Fruit fly (Drosophila melanogaster) whole organism, embryonic: ENCODE results near the gene Rexo5.

Source experiments
- Ada2b ChIP-seq: fragments of 200-800 bp; sonication (Bioruptor generic); IDR thresholded peaks from 2 replicates; pipeline ENCODE4 v1.3.6; 2022; ENCODE audit warnings: missing biosample characterization, missing genetic modification characterization
- Aef1 ChIP-seq: fragments of 200-800 bp; sonication (Bioruptor generic); IDR thresholded peaks from 3 replicates; pipeline ENCODE4 v1.3.6; 2022; ENCODE audit warnings: missing biosample characterization, missing genetic modification characterization
- Atf3 ChIP-seq: fragments of 200-800 bp; sonication (Bioruptor generic); optimal IDR thresholded peaks from 3 replicates; lab custom pipeline; 2016; ENCODE audit warnings: missing biosample characterization, missing genetic modification characterization
- BtbVII ChIP-seq: fragments of 200-800 bp; sonication (Bioruptor generic); optimal IDR thresholded peaks from 3 replicates; lab custom pipeline; 2017; ENCODE audit warnings: missing biosample characterization, mild to moderate bottlenecking, missing genetic modification characterization
- C15 ChIP-seq: fragments of 200-800 bp; sonication (Bioruptor generic); IDR thresholded peaks from 3 replicates; pipeline ENCODE4 v1.3.6; 2022; ENCODE audit warnings: missing biosample characterization, missing genetic modification characterization
- CG10209 ChIP-seq: fragments of 200-800 bp; sonication (Bioruptor generic); optimal IDR thresholded peaks from 3 replicates; lab custom pipeline; 2017; ENCODE audit warnings: missing biosample characterization, mild to moderate bottlenecking, missing genetic modification characterization, missing genetic modification reagents
- CG10654 ChIP-seq: fragments of 200-800 bp; sonication (Bioruptor generic); optimal IDR thresholded peaks from 2 replicates; lab custom pipeline; 2016; ENCODE audit warnings: missing biosample characterization, missing genetic modification characterization
- CG11247 ChIP-seq: fragments of 200-800 bp; sonication (Bioruptor generic); IDR thresholded peaks from 2 replicates; pipeline ENCODE4 v1.3.6; 2022; ENCODE audit warnings: missing biosample characterization, missing genetic modification characterization
- CG11723 ChIP-seq: fragments of 200-800 bp; sonication (Bioruptor generic); optimal IDR thresholded peaks from 2 replicates; lab custom pipeline; 2017; ENCODE audit warnings: missing biosample characterization, mild to moderate bottlenecking, missing genetic modification characterization
- CG13624 ChIP-seq: fragments of 200-800 bp; sonication (Bioruptor generic); optimal IDR thresholded peaks from 2 replicates; lab custom pipeline; 2016; ENCODE audit warnings: missing biosample characterization, missing genetic modification characterization
- CG15479 ChIP-seq: fragments of 200-800 bp; sonication (Bioruptor generic); optimal IDR thresholded peaks from 3 replicates; lab custom pipeline; 2019; ENCODE audit warnings: missing biosample characterization, mild to moderate bottlenecking, missing genetic modification characterization, moderate library complexity
- CG2129 ChIP-seq: fragments of 200-800 bp; sonication (Bioruptor generic); IDR thresholded peaks from 2 replicates; pipeline ENCODE4 v1.3.6; 2022; ENCODE audit warnings: missing biosample characterization, missing genetic modification characterization; ENCODE audit not compliant: partially characterized antibody
- CG30403 ChIP-seq: fragments of 200-800 bp; sonication (Bioruptor generic); optimal IDR thresholded peaks from 3 replicates; lab custom pipeline; 2016; ENCODE audit warnings: missing biosample characterization, missing genetic modification characterization
- CG4282 ChIP-seq: fragments of 200-800 bp; sonication (Bioruptor generic); optimal IDR thresholded peaks from 2 replicates; lab custom pipeline; 2016; ENCODE audit warnings: missing biosample characterization, missing genetic modification characterization
- CG5245 ChIP-seq: fragments of 200-800 bp; sonication (Bioruptor generic); optimal IDR thresholded peaks from 3 replicates; lab custom pipeline; 2016; ENCODE audit warnings: missing biosample characterization, missing genetic modification characterization
- CG5953 ChIP-seq: fragments of 200-800 bp; sonication (Bioruptor generic); IDR thresholded peaks from 2 replicates; pipeline ENCODE4 v1.3.6; 2022; ENCODE audit warnings: missing biosample characterization, missing genetic modification characterization
- CG6254 ChIP-seq: fragments of 200-800 bp; sonication (Bioruptor generic); optimal IDR thresholded peaks from 3 replicates; lab custom pipeline; 2017; ENCODE audit warnings: mild to moderate bottlenecking, missing biosample characterization, missing genetic modification reagents, missing genetic modification characterization
- CG7786 ChIP-seq: fragments of 200-800 bp; sonication (Bioruptor generic); optimal IDR thresholded peaks from 2 replicates; lab custom pipeline; 2016; ENCODE audit warnings: missing biosample characterization, missing genetic modification characterization
- CG9215 ChIP-seq: fragments of 200-800 bp; sonication (Bioruptor generic); IDR thresholded peaks from 2 replicates; pipeline ENCODE4 v1.3.6; 2022; ENCODE audit warnings: missing biosample characterization, missing genetic modification characterization
- CG9817 ChIP-seq: fragments of 200-800 bp; sonication (Bioruptor generic); optimal IDR thresholded peaks from 2 replicates; lab custom pipeline; 2018; ENCODE audit warnings: missing biosample characterization, mild to moderate bottlenecking, missing genetic modification characterization, moderate library complexity
- CHES-1-like ChIP-seq: fragments of 200-800 bp; sonication (Bioruptor generic); optimal IDR thresholded peaks from 2 replicates; lab custom pipeline; 2016; ENCODE audit warnings: missing biosample characterization, missing genetic modification characterization
- CoRest ChIP-seq: fragments of 200-800 bp; sonication (Bioruptor generic); optimal IDR thresholded peaks from 3 replicates; lab custom pipeline; 2018; ENCODE audit warnings: missing biosample characterization, mild to moderate bottlenecking, missing genetic modification characterization, moderate library complexity
- Dbx ChIP-seq: fragments of 200-800 bp; sonication (Bioruptor generic); IDR thresholded peaks from 3 replicates; pipeline ENCODE4 v1.3.6; 2022; ENCODE audit warnings: missing biosample characterization, missing genetic modification characterization
- Dip2 ChIP-seq: fragments of 200-800 bp; sonication (Bioruptor generic); IDR thresholded peaks from 2 replicates; pipeline ENCODE4 v1.3.6; 2022; ENCODE audit warnings: missing biosample characterization, missing genetic modification characterization
- Elba2 ChIP-seq: fragments of 200-800 bp; sonication (Bioruptor generic); optimal IDR thresholded peaks from 3 replicates; lab custom pipeline; 2016; ENCODE audit warnings: missing biosample characterization, missing genetic modification characterization
- H15 ChIP-seq: fragments of 200-800 bp; sonication (Bioruptor generic); IDR thresholded peaks from 3 replicates; pipeline ENCODE4 v1.3.6; 2022; ENCODE audit warnings: missing biosample characterization, missing genetic modification characterization
- Hmx ChIP-seq: fragments of 200-800 bp; sonication (Bioruptor generic); optimal IDR thresholded peaks from 2 replicates; lab custom pipeline; 2016; ENCODE audit warnings: missing biosample characterization, missing genetic modification characterization
- MTF-1 ChIP-seq: fragments of 200-800 bp; sonication (Bioruptor generic); optimal IDR thresholded peaks from 2 replicates; lab custom pipeline; 2018; ENCODE audit warnings: missing biosample characterization, mild to moderate bottlenecking, missing genetic modification characterization, borderline replicate concordance
- NC2α ChIP-seq: fragments of 200-800 bp; sonication (Bioruptor generic); optimal IDR thresholded peaks from 2 replicates; lab custom pipeline; 2016; ENCODE audit warnings: missing biosample characterization, missing genetic modification characterization
- NK7.1 ChIP-seq: fragments of 200-800 bp; sonication (Bioruptor generic); optimal IDR thresholded peaks from 3 replicates; lab custom pipeline; 2016; ENCODE audit warnings: missing biosample characterization, missing genetic modification characterization
- Xbp1 ChIP-seq: fragments of 200-800 bp; sonication (Bioruptor generic); optimal IDR thresholded peaks from 3 replicates; lab custom pipeline; 2016; ENCODE audit warnings: missing biosample characterization, mild to moderate bottlenecking, missing genetic modification characterization
- abd-A ChIP-seq: fragments of 200-800 bp; sonication (Bioruptor generic); optimal IDR thresholded peaks from 3 replicates; lab custom pipeline; 2019; ENCODE audit warnings: missing biosample characterization, mild to moderate bottlenecking, missing genetic modification characterization, moderate library complexity
- al ChIP-seq: fragments of 200-800 bp; sonication (Bioruptor generic); IDR thresholded peaks from 2 replicates; pipeline ENCODE4 v1.3.6; 2022; ENCODE audit warnings: missing biosample characterization, missing genetic modification characterization
- ase ChIP-seq: fragments of 200-800 bp; sonication (Bioruptor generic); IDR thresholded peaks from 3 replicates; pipeline ENCODE4 v1.3.6; 2022; ENCODE audit warnings: missing biosample characterization, missing genetic modification characterization
- bcd ChIP-seq: fragments of 200-800 bp; sonication (Bioruptor generic); optimal IDR thresholded peaks from 2 replicates; lab custom pipeline; 2017; ENCODE audit warnings: missing biosample characterization, mild to moderate bottlenecking, missing genetic modification characterization
- cas ChIP-seq: fragments of 200-800 bp; sonication (Bioruptor generic); IDR thresholded peaks from 2 replicates; pipeline ENCODE4 v1.3.6; 2022; ENCODE audit warnings: missing biosample characterization, missing genetic modification characterization
- cwo ChIP-seq: fragments of 200-800 bp; sonication (Bioruptor generic); optimal IDR thresholded peaks from 3 replicates; lab custom pipeline; 2017; ENCODE audit warnings: missing biosample characterization, missing genetic modification characterization, mild to moderate bottlenecking, moderate library complexity, missing genetic modification reagents
- dmrt11E ChIP-seq: fragments of 200-800 bp; sonication (Bioruptor generic); optimal IDR thresholded peaks from 3 replicates; lab custom pipeline; 2018; ENCODE audit warnings: missing biosample characterization, mild to moderate bottlenecking, missing genetic modification characterization, moderate library complexity
- dmrt99B ChIP-seq: fragments of 200-800 bp; sonication (Bioruptor generic); optimal IDR thresholded peaks from 2 replicates; lab custom pipeline; 2018; ENCODE audit warnings: missing biosample characterization, mild to moderate bottlenecking, missing genetic modification characterization, moderate library complexity
- dysf ChIP-seq: fragments of 200-800 bp; sonication (Bioruptor generic); IDR thresholded peaks from 3 replicates; pipeline ENCODE4 v1.3.6; 2022; ENCODE audit warnings: missing biosample characterization, missing genetic modification characterization
- lab ChIP-seq: fragments of 200-800 bp; sonication (Bioruptor generic); optimal IDR thresholded peaks from 3 replicates; lab custom pipeline; 2017; ENCODE audit warnings: missing biosample characterization, missing genetic modification characterization, mild to moderate bottlenecking, moderate library complexity, missing genetic modification reagents
- lola ChIP-seq, 3 experiments: fragments of >200 bp in 2 of 3; fragments of 200-800 bp in 1 of 3; sonication (Bioruptor generic) in 1 of 3; optimal IDR thresholded peaks; 2 replicates each; lab custom pipeline; 2017 to 2019; ENCODE audit warnings: missing biosample characterization in 3 of 3, missing genetic modification characterization in 3 of 3, mild to moderate bottlenecking in 1 of 3, moderate library complexity in 1 of 3
- pan ChIP-seq, 4 experiments: fragments of >200 bp in 3 of 4; fragments of 200-800 bp in 1 of 4; sonication (Bioruptor generic) in 1 of 4; optimal IDR thresholded peaks in 3 of 4; IDR thresholded peaks in 1 of 4; 2 replicates each; pipeline versions ENCODE4 v1.3.6 to Lab custom; 2017 to 2022; ENCODE audit warnings: missing biosample characterization in 2 of 4, missing genetic modification characterization in 2 of 4, mixed read lengths in 1 of 4
- pnt ChIP-seq: fragments of 200-800 bp; sonication (Bioruptor generic); optimal IDR thresholded peaks from 3 replicates; lab custom pipeline; 2016; ENCODE audit warnings: missing biosample characterization, missing genetic modification characterization
- pum ChIP-seq: fragments of 200-800 bp; sonication (Bioruptor generic); optimal IDR thresholded peaks from 2 replicates; lab custom pipeline; 2016; ENCODE audit warnings: missing biosample characterization, missing genetic modification characterization
- stwl ChIP-seq: fragments of 200-800 bp; sonication (Bioruptor generic); optimal IDR thresholded peaks from 3 replicates; lab custom pipeline; 2018; ENCODE audit warnings: missing biosample characterization, mild to moderate bottlenecking, missing genetic modification characterization, moderate library complexity
- tap ChIP-seq: fragments of 200-800 bp; optimal IDR thresholded peaks from 3 replicates; lab custom pipeline; 2019; ENCODE audit warnings: missing biosample characterization, mild to moderate bottlenecking, missing genetic modification characterization, moderate library complexity
- tin ChIP-seq: fragments of 200-800 bp; sonication (Bioruptor generic); optimal IDR thresholded peaks from 3 replicates; lab custom pipeline; 2016; ENCODE audit warnings: missing biosample characterization, missing genetic modification characterization
- wdn ChIP-seq: fragments of 200-800 bp; sonication (Bioruptor generic); IDR thresholded peaks from 2 replicates; pipeline ENCODE4 v1.3.6; 2022; ENCODE audit warnings: missing biosample characterization, missing genetic modification characterization
- z ChIP-seq: fragments of 200-800 bp; sonication (Bioruptor generic); IDR thresholded peaks from 3 replicates; pipeline ENCODE4 v1.3.6; 2022; ENCODE audit warnings: missing biosample characterization, missing genetic modification characterization

The Rexo5 gene

dm6 chr3L:6576709-6577108 lies 26.8 kb upstream of the Rexo5 start (continued):
- 0 out of 2 replicates have a peak, but pooled peaks have one; percentile 40 for TF ChIP-seq wdn (GFP tag; lab: Robert Waterston, UW)
- peak; percentile 80 for TF ChIP-seq dysf (GFP tag; lab: Robert Waterston, UW)
- peak; percentile 68 for TF ChIP-seq cwo
- TF ChIP-seq CG9215 (GFP tag; lab: Robert Waterston, UW): peak; percentile 46
- no peak for TF ChIP-seq pan (optimal IDR thresholded peaks at IDR 0.05; lab: Kevin White, UChicago)
- peak in 1 of 2 experiments; percentile 88 for TF ChIP-seq pan (GFP tag; optimal IDR thresholded peaks at IDR 0.05 in 1 of 2, IDR thresholded peaks at IDR 0.05 in 1 of 2)
- no peak for TF ChIP-seq al
- no peak for TF ChIP-seq CG15479 (GFP tag; lab: Kevin White, UChicago)
- TF ChIP-seq CG6254: no peak
- TF ChIP-seq pum: peak; percentile 41
- peak; percentile 39 for TF ChIP-seq pnt (GFP tag; lab: Kevin White, UChicago)
- TF ChIP-seq H15: peak; percentile 74
- peak; percentile 29 for TF ChIP-seq NK7.1 (GFP tag; lab: Kevin White, UChicago)
- peak; percentile 72; the same call in 2 of the 3 replicates for TF ChIP-seq ase (GFP tag; lab: Robert Waterston, UW)
- no peak for TF ChIP-seq Dip2 (GFP tag; lab: Robert Waterston, UW)
- peak; percentile 58 for TF ChIP-seq Xbp1 (GFP tag; lab: Kevin White, UChicago)
- peak; percentile 55 for TF ChIP-seq CoRest (tag; lab: Kevin White, UChicago)
- peak; percentile 42 for TF ChIP-seq CG13624
- no peak for TF ChIP-seq NC2α (GFP tag; lab: Kevin White, UChicago)
- TF ChIP-seq Ada2b (GFP tag; lab: Robert Waterston, UW): peak; percentile 81
- TF ChIP-seq CG10654: peak; percentile 44
- TF ChIP-seq CG5953: peak; percentile 84
- TF ChIP-seq lab (GFP tag; lab: Kevin White, UChicago): peak; percentile 81
- 0 out of 2 replicates have a peak, but pooled peaks have one; percentile 44 for TF ChIP-seq CG11247 (GFP tag; lab: Robert Waterston, UW)
- peak; percentile 51; the same call in 1 of the 3 replicates for TF ChIP-seq C15 (GFP tag; lab: Robert Waterston, UW)
- TF ChIP-seq CG30403 (GFP tag; lab: Kevin White, UChicago): peak; percentile 39
- TF ChIP-seq Aef1 (GFP tag; lab: Robert Waterston, UW): peak; percentile 42; the same call in 2 of the 3 replicates
- TF ChIP-seq Atf3: peak; percentile 26
- no peak for TF ChIP-seq Elba2
- TF ChIP-seq CG9817 (tag; lab: Kevin White, UChicago): peak; percentile 39
- TF ChIP-seq abd-A (tag; lab: Kevin White, UChicago): no peak
- TF ChIP-seq CG7786 (GFP tag; lab: Kevin White, UChicago): no peak
- TF ChIP-seq Dbx (GFP tag; lab: Robert Waterston, UW): peak; percentile 47; the same call in 1 of the 3 replicates
- TF ChIP-seq Hmx (GFP tag; lab: Kevin White, UChicago): no peak
- TF ChIP-seq CG11723: peak; percentile 45
- peak; percentile 51 for TF ChIP-seq tin (GFP tag; lab: Kevin White, UChicago)
- peak; percentile 38 for TF ChIP-seq CG5245
- TF ChIP-seq CG10209 (GFP tag; lab: Kevin White, UChicago): peak; percentile 36
- TF ChIP-seq tap (tag; lab: Kevin White, UChicago): peak; percentile 59
- TF ChIP-seq MTF-1 (GFP tag; lab: Kevin White, UChicago): no peak
- TF ChIP-seq z: no peak
- TF ChIP-seq stwl (tag; lab: Kevin White, UChicago): no peak
- no peak for TF ChIP-seq cas (GFP tag; lab: Robert Waterston, UW)
- TF ChIP-seq CG2129 (GFP tag; lab: Robert Waterston, UW): no peak
- TF ChIP-seq lola (GFP tag; optimal IDR thresholded peaks at IDR 0.05; lab: Kevin White, UChicago): no peak
- peak; percentile 25 for TF ChIP-seq CHES-1-like (GFP tag; lab: Kevin White, UChicago)
- no peak for TF ChIP-seq dmrt11E (tag; lab: Kevin White, UChicago)
- peak; percentile 49 for TF ChIP-seq BtbVII (GFP tag; lab: Kevin White, UChicago)
- TF ChIP-seq bcd (GFP tag; lab: Kevin White, UChicago): peak; percentile 57
- TF ChIP-seq dmrt99B (tag; lab: Kevin White, UChicago): peak; percentile 87
- peak; percentile 9 for TF ChIP-seq CG4282
